Worm (Caenorhabditis elegans) whole organism, L4 larva: ENCODE data around the gene K09H11.15.

Experiments
- ama-1 ChIP-seq: fragments of 150-350 bp; optimal IDR thresholded peaks from 2 replicates; lab custom pipeline; 2014; ENCODE audit warnings: inconsistent platforms, mixed read lengths
- dmd-9 ChIP-seq: fragments of 200-800 bp; sonication (Bioruptor generic); IDR thresholded peaks from 2 replicates; pipeline ENCODE4 v1.3.6; 2022; ENCODE audit warnings: missing genetic modification reagents, missing genetic modification characterization, missing compliant biosample characterization
- fos-1 ChIP-seq: fragments of 150-350 bp; optimal IDR thresholded peaks from 2 replicates; lab custom pipeline; 2014; ENCODE audit warnings: missing biosample characterization, missing genetic modification characterization
- nhr-102 ChIP-seq: sonication (generic microtip); optimal IDR thresholded peaks from 2 replicates; lab custom pipeline; 2016; ENCODE audit warnings: mild to moderate bottlenecking, missing genetic modification characterization, moderate library complexity, missing compliant biosample characterization
- nhr-28 ChIP-seq: fragments of 150-350 bp; optimal IDR thresholded peaks from 2 replicates; lab custom pipeline; 2014; ENCODE audit warnings: missing biosample characterization, missing genetic modification characterization
- nhr-77 ChIP-seq: fragments of 150-350 bp; optimal IDR thresholded peaks from 2 replicates; lab custom pipeline; 2014; ENCODE audit warnings: missing biosample characterization, missing genetic modification characterization
- pha-4 ChIP-seq, 2 experiments: fragments of 150-350 bp in 1 of 2; fragments of 200-800 bp in 1 of 2; sonication (Bioruptor generic) in 1 of 2; IDR thresholded peaks in 1 of 2; optimal IDR thresholded peaks in 1 of 2; 2 replicates each; pipeline versions ENCODE4 v1.3.6 to Lab custom; 2014 to 2022; ENCODE audit warnings: missing genetic modification characterization in 2 of 2, missing genetic modification reagents in 2 of 2, missing biosample characterization in 1 of 2, missing compliant biosample characterization in 1 of 2
- unc-62 ChIP-seq, 3 experiments: fragments of 150-350 bp in 1 of 3; sonication (generic microtip); optimal IDR thresholded peaks in 2 of 3; peaks in 1 of 3; 1 replicate in 1 of 3; 2 replicates in 2 of 3; lab custom pipeline; 2014 to 2017; ENCODE audit warnings: missing biosample characterization in 3 of 3, missing genetic modification characterization in 3 of 3, missing genetic modification reagents in 3 of 3, missing genotype in 1 of 3
- zag-1 ChIP-seq: fragments of 150-350 bp; optimal IDR thresholded peaks from 2 replicates; lab custom pipeline; 2014; ENCODE audit warnings: missing biosample characterization, missing genetic modification characterization

DNA sequence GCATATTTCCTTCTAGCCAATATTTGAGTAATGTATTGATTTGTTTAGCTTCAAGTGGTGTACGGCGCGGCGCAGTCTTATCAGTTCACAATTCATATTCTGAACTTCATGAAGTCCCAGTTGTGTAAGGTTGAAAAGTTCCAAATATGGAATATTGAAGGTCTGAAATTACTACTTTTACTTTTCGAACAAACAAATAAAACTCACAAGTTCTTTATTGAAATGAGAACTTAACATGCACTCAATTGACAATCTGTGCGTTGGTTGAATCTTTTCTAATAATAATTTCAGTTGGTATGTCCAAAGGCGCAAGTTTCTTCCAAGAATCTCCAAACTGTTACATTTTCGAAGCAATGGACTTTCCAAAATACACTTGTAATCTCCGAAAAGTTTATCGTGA is 28.1 kb upstream of the K09H11.15 start, which contains the start of gene C53A3.4:
- TF ChIP-seq ama-1 (lab: Kevin White, UChicago): no peak
- no peak for TF ChIP-seq pha-4 (GFP tag; IDR thresholded peaks at IDR 0.05; lab: Robert Waterston, UW)
- TF ChIP-seq pha-4 (tag; optimal IDR thresholded peaks at IDR 0.05; lab: Kevin White, UChicago): no peak
- TF ChIP-seq unc-62 (GFP tag; optimal IDR thresholded peaks at IDR 0.05 in 1 of 2; lab: Kevin White, UChicago): no peak
- TF ChIP-seq unc-62 (tag; optimal IDR thresholded peaks at IDR 0.05; lab: Kevin White, UChicago): no peak
- no peak for TF ChIP-seq zag-1 (tag; lab: Kevin White, UChicago)
- TF ChIP-seq nhr-77: no peak
- TF ChIP-seq fos-1 (tag; lab: Kevin White, UChicago): no peak
- TF ChIP-seq nhr-102 (tag; lab: Kevin White, UChicago): no peak
- TF ChIP-seq dmd-9 (GFP tag; lab: Robert Waterston, UW): no peak
- TF ChIP-seq nhr-28: no peak
